Fruit fly (Drosophila melanogaster) whole organism, embryonic: ENCODE measurements around the gene ph-d.

ENCODE experiments used
- Abd-B ChIP-seq: fragments of 200-800 bp; sonication (Bioruptor generic); optimal IDR thresholded peaks from 2 replicates; lab custom pipeline; 2018; ENCODE audit warnings: missing biosample characterization, mild to moderate bottlenecking, missing genetic modification characterization, moderate library complexity
- Bdp1 ChIP-seq: fragments of 200-800 bp; sonication (Bioruptor generic); optimal IDR thresholded peaks from 3 replicates; lab custom pipeline; 2016; ENCODE audit warnings: missing biosample characterization, missing genetic modification characterization
- Bgb ChIP-seq: fragments of 200-800 bp; sonication (Bioruptor generic); IDR thresholded peaks from 2 replicates; pipeline ENCODE4 v1.3.6; 2022; ENCODE audit warnings: missing biosample characterization, missing genetic modification characterization; ENCODE audit not compliant: partially characterized antibody
- Blimp-1 ChIP-seq: fragments of 200-800 bp; sonication (Bioruptor generic); optimal IDR thresholded peaks from 3 replicates; lab custom pipeline; 2018; ENCODE audit warnings: missing biosample characterization, missing genetic modification characterization, mild to moderate bottlenecking, moderate library complexity, missing genetic modification reagents
- CG11085 ChIP-seq: fragments of 200-800 bp; sonication (Bioruptor generic); IDR thresholded peaks from 2 replicates; pipeline ENCODE4 v1.3.6; 2022; ENCODE audit warnings: missing biosample characterization, missing genetic modification characterization
- CG14014 ChIP-seq: fragments of 200-800 bp; sonication (Bioruptor generic); IDR thresholded peaks from 2 replicates; pipeline ENCODE4 v1.3.6; 2022; ENCODE audit warnings: missing biosample characterization, missing genetic modification characterization
- CG15011 ChIP-seq: fragments of 200-800 bp; sonication (Bioruptor generic); optimal IDR thresholded peaks from 3 replicates; lab custom pipeline; 2018; ENCODE audit warnings: missing biosample characterization, mild to moderate bottlenecking, missing genetic modification characterization
- CG15073 ChIP-seq: fragments of 200-800 bp; sonication (Bioruptor generic); optimal IDR thresholded peaks from 2 replicates; lab custom pipeline; 2016; ENCODE audit warnings: missing biosample characterization, missing genetic modification characterization
- CG15514 ChIP-seq: fragments of 200-800 bp; sonication (Bioruptor generic); optimal IDR thresholded peaks from 3 replicates; lab custom pipeline; 2017; ENCODE audit warnings: missing biosample characterization, missing genetic modification characterization, mild to moderate bottlenecking, moderate library complexity, missing genetic modification reagents
- CG1602 ChIP-seq: fragments of 200-800 bp; sonication (Bioruptor generic); optimal IDR thresholded peaks from 3 replicates; lab custom pipeline; 2016; ENCODE audit warnings: missing biosample characterization, missing genetic modification characterization
- CG1792 ChIP-seq: fragments of 200-800 bp; sonication (Bioruptor generic); optimal IDR thresholded peaks from 2 replicates; lab custom pipeline; 2016; ENCODE audit warnings: missing biosample characterization, missing genetic modification characterization
- CG18262 ChIP-seq: fragments of 200-800 bp; optimal IDR thresholded peaks from 3 replicates; lab custom pipeline; 2019; ENCODE audit warnings: missing biosample characterization, mild to moderate bottlenecking, missing genetic modification characterization, moderate library complexity
- CG1832 ChIP-seq: fragments of 200-800 bp; sonication (Bioruptor generic); optimal IDR thresholded peaks from 2 replicates; lab custom pipeline; 2017; ENCODE audit warnings: missing biosample characterization, mild to moderate bottlenecking, missing genetic modification characterization, inconsistent platforms
- CG18476 ChIP-seq: fragments of 200-800 bp; sonication (Bioruptor generic); optimal IDR thresholded peaks from 2 replicates; lab custom pipeline; 2016; ENCODE audit warnings: missing biosample characterization, mild to moderate bottlenecking, missing genetic modification characterization
- CG2875 ChIP-seq: fragments of 200-800 bp; sonication (Bioruptor generic); optimal IDR thresholded peaks from 2 replicates; lab custom pipeline; 2017; ENCODE audit warnings: missing biosample characterization, mild to moderate bottlenecking, missing genetic modification characterization, missing genetic modification reagents
- CG33557 ChIP-seq: fragments of 200-800 bp; sonication (Bioruptor generic); optimal IDR thresholded peaks from 2 replicates; lab custom pipeline; 2019; ENCODE audit warnings: missing biosample characterization, mild to moderate bottlenecking, missing genetic modification characterization, moderate library complexity
- CG34224 ChIP-seq: fragments of 200-800 bp; sonication (Bioruptor generic); IDR thresholded peaks from 3 replicates; pipeline ENCODE4 v1.3.6; 2022; ENCODE audit warnings: missing biosample characterization, missing genetic modification characterization; ENCODE audit not compliant: partially characterized antibody
- CG5953 ChIP-seq: fragments of 200-800 bp; sonication (Bioruptor generic); IDR thresholded peaks from 2 replicates; pipeline ENCODE4 v1.3.6; 2022; ENCODE audit warnings: missing biosample characterization, missing genetic modification characterization
- CG7271 ChIP-seq: fragments of 200-800 bp; sonication (Bioruptor generic); optimal IDR thresholded peaks from 2 replicates; lab custom pipeline; 2018; ENCODE audit warnings: missing biosample characterization, mild to moderate bottlenecking, missing genetic modification characterization, moderate library complexity
- CG7745 ChIP-seq: fragments of 200-800 bp; sonication (Bioruptor generic); optimal IDR thresholded peaks from 2 replicates; lab custom pipeline; 2018; ENCODE audit warnings: missing biosample characterization, mild to moderate bottlenecking, missing genetic modification characterization, moderate library complexity
- CG8281 ChIP-seq: fragments of 200-800 bp; sonication (Bioruptor generic); optimal IDR thresholded peaks from 2 replicates; lab custom pipeline; 2018; ENCODE audit warnings: missing biosample characterization, mild to moderate bottlenecking, missing genetic modification characterization, moderate library complexity
- CG8944 ChIP-seq: fragments of 200-800 bp; sonication (Bioruptor generic); optimal IDR thresholded peaks from 3 replicates; lab custom pipeline; 2016; ENCODE audit warnings: missing biosample characterization, missing genetic modification characterization
- CrebB ChIP-seq: fragments of 200-800 bp; sonication (Bioruptor generic); optimal IDR thresholded peaks from 3 replicates; lab custom pipeline; 2018; ENCODE audit warnings: missing biosample characterization, mild to moderate bottlenecking, missing genetic modification characterization
- Deaf1 ChIP-seq: fragments of 200-800 bp; optimal IDR thresholded peaks from 3 replicates; lab custom pipeline; 2019; ENCODE audit warnings: missing biosample characterization, mild to moderate bottlenecking, missing genetic modification characterization, moderate library complexity
- Doc2 ChIP-seq: fragments of 200-800 bp; sonication (Bioruptor generic); IDR thresholded peaks from 2 replicates; pipeline ENCODE4 v1.3.6; 2022; ENCODE audit warnings: missing biosample characterization, missing genetic modification characterization
- Ets65A ChIP-seq: fragments of 200-800 bp; sonication (Bioruptor generic); peaks from one replicate; lab custom pipeline; 2016; ENCODE audit warnings: missing biosample characterization, missing genetic modification characterization
- HLH3B ChIP-seq: fragments of 200-800 bp; sonication (Bioruptor generic); IDR thresholded peaks from 2 replicates; pipeline ENCODE4 v1.3.6; 2022; ENCODE audit warnings: missing biosample characterization, missing genetic modification characterization
- Hmx ChIP-seq: fragments of 200-800 bp; sonication (Bioruptor generic); optimal IDR thresholded peaks from 2 replicates; lab custom pipeline; 2016; ENCODE audit warnings: missing biosample characterization, missing genetic modification characterization
- Hr39 ChIP-seq: fragments of >200 bp; optimal IDR thresholded peaks from 2 replicates; lab custom pipeline; 2017
- Lpt ChIP-seq: fragments of >200 bp; optimal IDR thresholded peaks from 2 replicates; lab custom pipeline; 2018; ENCODE audit warnings: missing biosample characterization, missing genetic modification characterization
- Side ChIP-seq: fragments of 200-800 bp; sonication (Bioruptor generic); optimal IDR thresholded peaks from 2 replicates; lab custom pipeline; 2016; ENCODE audit warnings: missing biosample characterization, missing genetic modification characterization
- Ssrp ChIP-seq: fragments of 200-800 bp; sonication (Bioruptor generic); optimal IDR thresholded peaks from 2 replicates; lab custom pipeline; 2018; ENCODE audit warnings: missing biosample characterization, mild to moderate bottlenecking, missing genetic modification characterization, moderate library complexity
- Usf ChIP-seq: fragments of 200-800 bp; sonication (Bioruptor generic); optimal IDR thresholded peaks from 2 replicates; lab custom pipeline; 2017; ENCODE audit warnings: missing genotype, missing biosample characterization, missing genetic modification characterization
- amos ChIP-seq: fragments of 200-800 bp; sonication (Bioruptor generic); IDR thresholded peaks from 2 replicates; pipeline ENCODE4 v1.3.6; 2022; ENCODE audit warnings: missing biosample characterization, missing genetic modification characterization; ENCODE audit not compliant: partially characterized antibody
- btn ChIP-seq: fragments of 200-800 bp; sonication (Bioruptor generic); optimal IDR thresholded peaks from 2 replicates; lab custom pipeline; 2016; ENCODE audit warnings: missing biosample characterization, missing genetic modification characterization
- cas ChIP-seq: fragments of 200-800 bp; sonication (Bioruptor generic); IDR thresholded peaks from 2 replicates; pipeline ENCODE4 v1.3.6; 2022; ENCODE audit warnings: missing biosample characterization, missing genetic modification characterization
- dan ChIP-seq: fragments of 200-800 bp; sonication (Bioruptor generic); IDR thresholded peaks from 2 replicates; pipeline ENCODE4 v1.3.6; 2022; ENCODE audit warnings: missing biosample characterization, missing genetic modification characterization
- fd102C ChIP-seq: fragments of 200-800 bp; sonication (Bioruptor generic); optimal IDR thresholded peaks from 2 replicates; lab custom pipeline; 2018; ENCODE audit warnings: missing biosample characterization, mild to moderate bottlenecking, missing genetic modification characterization, moderate library complexity
- gfzf ChIP-seq: fragments of 200-800 bp; sonication (Bioruptor generic); optimal IDR thresholded peaks from 2 replicates; lab custom pipeline; 2016; ENCODE audit warnings: missing biosample characterization, mild to moderate bottlenecking, missing genetic modification characterization, moderate library complexity
- gt ChIP-seq: fragments of 200-800 bp; sonication (Bioruptor generic); IDR thresholded peaks from 2 replicates; pipeline ENCODE4 v1.3.6; 2022; ENCODE audit warnings: missing biosample characterization, missing genetic modification characterization
- hb ChIP-seq: fragments of 200-800 bp; sonication (Bioruptor generic); IDR thresholded peaks from 3 replicates; pipeline ENCODE4 v1.3.6; 2022; ENCODE audit warnings: missing biosample characterization, missing genetic modification characterization; ENCODE audit not compliant: partially characterized antibody
- her ChIP-seq: fragments of 200-800 bp; sonication (Bioruptor generic); optimal IDR thresholded peaks from 2 replicates; lab custom pipeline; 2016; ENCODE audit warnings: missing biosample characterization, missing genetic modification characterization
- lbe ChIP-seq: fragments of 200-800 bp; sonication (Bioruptor generic); optimal IDR thresholded peaks from 2 replicates; lab custom pipeline; 2016; ENCODE audit warnings: missing biosample characterization, mild to moderate bottlenecking, missing genetic modification characterization
- mirr ChIP-seq: fragments of 200-800 bp; sonication (Bioruptor generic); optimal IDR thresholded peaks from 3 replicates; lab custom pipeline; 2018; ENCODE audit warnings: missing biosample characterization, mild to moderate bottlenecking, missing genetic modification characterization
- pho ChIP-seq: fragments of 200-800 bp; sonication (Bioruptor generic); optimal IDR thresholded peaks from 2 replicates; lab custom pipeline; 2016; ENCODE audit warnings: missing biosample characterization, missing genetic modification characterization
- slp2 ChIP-seq: fragments of 200-800 bp; sonication (Bioruptor generic); optimal IDR thresholded peaks from 2 replicates; lab custom pipeline; 2016; ENCODE audit warnings: missing biosample characterization, missing genetic modification characterization
- sr ChIP-seq: fragments of 200-800 bp; sonication (Bioruptor generic); IDR thresholded peaks from 3 replicates; pipeline ENCODE4 v1.3.6; 2022; ENCODE audit warnings: missing biosample characterization, missing genetic modification characterization
- tap ChIP-seq: fragments of 200-800 bp; optimal IDR thresholded peaks from 3 replicates; lab custom pipeline; 2019; ENCODE audit warnings: missing biosample characterization, mild to moderate bottlenecking, missing genetic modification characterization, moderate library complexity
- unc-4 ChIP-seq: fragments of 200-800 bp; sonication (Bioruptor generic); IDR thresholded peaks from 2 replicates; pipeline ENCODE4 v1.3.6; 2022; ENCODE audit warnings: missing biosample characterization, missing genetic modification characterization; ENCODE audit not compliant: partially characterized antibody
- wdn ChIP-seq: fragments of 200-800 bp; sonication (Bioruptor generic); IDR thresholded peaks from 2 replicates; pipeline ENCODE4 v1.3.6; 2022; ENCODE audit warnings: missing biosample characterization, missing genetic modification characterization
- yki ChIP-seq: fragments of >200 bp; optimal IDR thresholded peaks from 3 replicates; lab custom pipeline; 2018

Gene ph-d

DNA sequence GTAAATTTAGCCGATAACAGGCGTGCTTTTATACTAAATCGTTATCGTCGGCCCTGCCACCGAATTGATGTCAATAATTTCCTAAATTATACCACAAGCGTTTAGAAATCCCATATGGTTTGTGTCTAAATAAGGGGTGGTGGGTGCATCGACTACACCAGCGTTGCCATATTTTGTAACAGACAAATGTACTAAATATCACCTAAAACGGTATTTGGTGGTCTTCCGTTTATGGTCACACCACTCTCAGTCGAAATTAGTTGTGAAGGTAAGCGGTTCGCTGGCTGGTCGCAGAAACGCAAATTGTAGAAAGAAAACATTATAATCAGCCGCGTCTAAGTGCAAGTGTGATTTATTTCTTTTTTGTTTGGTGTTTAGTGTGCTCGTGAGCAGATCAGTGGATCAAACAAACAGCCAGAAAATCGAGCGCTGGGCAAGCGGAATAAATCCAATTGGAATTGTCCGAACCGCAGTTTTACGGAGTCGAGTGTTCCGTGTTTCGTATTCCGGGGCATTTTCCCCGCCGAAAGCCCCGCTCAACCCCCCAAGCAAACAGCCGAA is 42.6 kb downstream of the ph-d start, which contains the start of the genes CG16903 and Unc-76 (continued):
- TF ChIP-seq CG2875 (GFP tag; lab: Kevin White, UChicago) = peak; percentile 47
- TF ChIP-seq lbe (GFP tag; lab: Kevin White, UChicago) = no peak
- TF ChIP-seq Usf (GFP tag; lab: Kevin White, UChicago) = no peak
- TF ChIP-seq CG1602 (GFP tag; lab: Kevin White, UChicago) = no peak
- no peak for TF ChIP-seq CG7745
- no peak for TF ChIP-seq CG11085 (GFP tag; lab: Robert Waterston, UW)
- TF ChIP-seq Blimp-1 (GFP tag; lab: Kevin White, UChicago) = peak; percentile 33
- peak; percentile 88 for TF ChIP-seq Ets65A (GFP tag; lab: Kevin White, UChicago)
- TF ChIP-seq mirr = peak; percentile 64
- TF ChIP-seq Bdp1 = peak; percentile 20
- TF ChIP-seq btn (GFP tag; lab: Kevin White, UChicago) = no peak
- peak; percentile 37 for TF ChIP-seq CG18262 (tag; lab: Kevin White, UChicago)
- no peak for TF ChIP-seq CG1832 (GFP tag; lab: Kevin White, UChicago)
- no peak for TF ChIP-seq hb
- TF ChIP-seq Ssrp = no peak
- TF ChIP-seq CG1792 = no peak
- peak; percentile 56 for TF ChIP-seq Deaf1 (tag; lab: Kevin White, UChicago)
- TF ChIP-seq Doc2 = no peak
- TF ChIP-seq Bgb (GFP tag; lab: Robert Waterston, UW) = peak; percentile 56; the same call in 1 of the 2 replicates
- TF ChIP-seq CG18476 (GFP tag; lab: Kevin White, UChicago) = no peak
- peak; percentile 1 for TF ChIP-seq CG8944 (GFP tag; lab: Kevin White, UChicago)
- TF ChIP-seq fd102C (GFP tag; lab: Kevin White, UChicago) = no peak
- no peak for TF ChIP-seq wdn (GFP tag; lab: Robert Waterston, UW)
- peak; percentile 55; the same call in 1 of the 2 replicates for TF ChIP-seq unc-4 (GFP tag; lab: Robert Waterston, UW)
- TF ChIP-seq CG7271 (tag; lab: Kevin White, UChicago) = peak; percentile 20
- TF ChIP-seq CG8281 (tag; lab: Kevin White, UChicago) = no peak
- no peak for TF ChIP-seq Hmx (GFP tag; lab: Kevin White, UChicago)
- TF ChIP-seq CG15011 (GFP tag; lab: Kevin White, UChicago) = no peak
- TF ChIP-seq CG14014 (GFP tag; lab: Robert Waterston, UW) = peak; percentile 18; the same call in 1 of the 2 replicates
- no peak for TF ChIP-seq Side (GFP tag; lab: Kevin White, UChicago)
- TF ChIP-seq CG5953 (GFP tag; lab: Robert Waterston, UW) = no peak
- peak; percentile 17 for TF ChIP-seq Abd-B (GFP tag; lab: Kevin White, UChicago)
- TF ChIP-seq Lpt (GFP tag; lab: Kevin White, UChicago) = no peak
- no peak for TF ChIP-seq CG15073 (GFP tag; lab: Kevin White, UChicago)
- peak; percentile 28 for TF ChIP-seq tap
- TF ChIP-seq dan (GFP tag; lab: Robert Waterston, UW) = no peak
- peak; percentile 100 for TF ChIP-seq gfzf (GFP tag; lab: Kevin White, UChicago)
- no peak for TF ChIP-seq gt (GFP tag; lab: Robert Waterston, UW)
- TF ChIP-seq slp2 (GFP tag; lab: Kevin White, UChicago) = no peak
- TF ChIP-seq sr (GFP tag; lab: Robert Waterston, UW) = 0 out of 3 replicates have a peak, but pooled peaks have one; percentile 7
- peak; percentile 85 for TF ChIP-seq CG15514 (GFP tag; lab: Kevin White, UChicago)
- peak; percentile 58 for TF ChIP-seq her (GFP tag; lab: Kevin White, UChicago)
- TF ChIP-seq yki (lab: Kevin White, UChicago) = no peak
- TF ChIP-seq cas (GFP tag; lab: Robert Waterston, UW) = no peak
- TF ChIP-seq CG34224 = no peak
- peak; percentile 57 for TF ChIP-seq CrebB (tag; lab: Kevin White, UChicago)
- TF ChIP-seq CG33557 (GFP tag; lab: Kevin White, UChicago) = peak; percentile 53
- TF ChIP-seq Hr39 = no peak
- peak; percentile 58 for TF ChIP-seq amos (GFP tag; lab: Robert Waterston, UW)
- no peak for TF ChIP-seq HLH3B (GFP tag; lab: Robert Waterston, UW)
- TF ChIP-seq pho (GFP tag; lab: Kevin White, UChicago) = peak; percentile 39
